Worm (Caenorhabditis elegans): ENCODE data around the gene stg-2.

stg-2 gene

DNA sequence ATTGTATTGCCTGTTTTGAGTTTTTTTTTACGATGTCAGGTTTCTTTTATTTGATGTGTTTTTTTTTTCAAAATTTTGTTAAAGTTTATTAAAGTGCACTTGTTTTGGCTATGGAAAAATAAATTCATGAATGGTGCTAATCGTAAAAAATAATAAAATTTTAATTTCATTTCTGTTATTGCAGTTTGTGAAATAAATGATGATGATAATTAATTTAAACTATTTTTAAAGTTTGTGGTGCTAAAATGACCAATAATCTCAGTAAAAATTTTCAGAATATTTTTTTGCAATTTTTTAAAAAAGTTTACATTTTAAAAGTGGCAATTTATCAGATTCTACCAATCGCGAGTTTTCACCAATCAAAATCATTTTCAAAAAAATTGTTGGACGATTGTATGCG is at the start of gene stg-2:
TSS of gene stg-2 (minus strand) at position 101 of the 400 bp plus-strand sequence.
- TF ChIP-seq zip-11 (GFP tag; IDR thresholded peaks at IDR 0.05) = no peak
- TF ChIP-seq lin-13 (GFP tag; optimal IDR thresholded peaks at IDR 0.05) = no peak
- no peak for TF ChIP-seq ceh-32 (tag; optimal IDR thresholded peaks at IDR 0.05; ENCODE audit: poor library complexity)
- TF ChIP-seq T20F7.1 (GFP tag; optimal IDR thresholded peaks at IDR 0.05) = no peak
- TF ChIP-seq dmd-6 (GFP tag; IDR thresholded peaks at IDR 0.05) = no peak
- no peak for TF ChIP-seq nhr-41 (GFP tag; IDR thresholded peaks at IDR 0.05)
- TF ChIP-seq nhr-25 (tag; optimal IDR thresholded peaks at IDR 0.05; ENCODE audit: borderline replicate concordance, insufficient read depth) = no peak
- no peak for TF ChIP-seq ceh-20 (GFP tag; IDR thresholded peaks at IDR 0.05)
- TF ChIP-seq dmd-8 (GFP tag; IDR thresholded peaks at IDR 0.05) = no peak
- no peak for TF ChIP-seq ZK546.5 (tag; optimal IDR thresholded peaks at IDR 0.05)
- TF ChIP-seq snpc-1.2 (GFP tag; IDR thresholded peaks at IDR 0.05) = no peak

DNA sequence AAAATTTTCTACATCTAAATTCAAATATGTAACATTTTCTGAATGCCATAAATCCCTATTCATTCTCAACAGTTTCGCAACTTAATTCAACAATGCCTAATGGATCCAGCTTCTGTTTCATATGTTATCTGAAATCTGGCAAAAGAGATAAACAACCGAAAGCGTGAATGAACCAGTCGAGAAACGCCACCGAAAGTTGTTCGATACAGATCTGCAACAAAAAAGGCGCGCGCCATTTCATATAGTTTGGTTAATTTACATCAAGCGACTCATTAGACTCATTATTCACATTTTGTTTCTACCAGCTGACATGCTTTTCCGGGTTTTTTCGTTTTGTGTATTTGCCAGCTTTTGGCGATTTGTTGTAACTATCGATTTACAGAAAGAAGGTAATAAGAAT is 37.9 kb upstream of the stg-2 start, which contains the start of gene K09E2.1:
TSS of gene K09E2.1 (plus strand) at position 301 of the 400 bp plus-strand sequence.
- no peak for TF ChIP-seq ctbp-1 (GFP tag; IDR thresholded peaks at IDR 0.05)
- no peak for TF ChIP-seq ceh-32 (tag; optimal IDR thresholded peaks at IDR 0.05; ENCODE audit: poor library complexity)
- TF ChIP-seq mep-1 (tag; optimal IDR thresholded peaks at IDR 0.05) = no peak

- no peak for TF ChIP-seq lsy-2 (tag; optimal IDR thresholded peaks at IDR 0.05)
- TF ChIP-seq attf-4 (tag; optimal IDR thresholded peaks at IDR 0.05) = no peak
- no peak for TF ChIP-seq nhr-102 (tag; optimal IDR thresholded peaks at IDR 0.05)
- TF ChIP-seq unc-62 (GFP tag; optimal IDR thresholded peaks at IDR 0.05 in 1 of 2) = peak in 1 of 2 experiments; percentile 37
- no peak for TF ChIP-seq unc-62 (tag; optimal IDR thresholded peaks at IDR 0.05)
- no peak for TF ChIP-seq mdl-1 (tag; optimal IDR thresholded peaks at IDR 0.05)
- no peak for TF ChIP-seq cey-2 (tag; optimal IDR thresholded peaks at IDR 0.05; ENCODE audit: borderline replicate concordance, insufficient read depth)
- peak; percentile 58 for TF ChIP-seq nhr-28 (tag; optimal IDR thresholded peaks at IDR 0.05)
- TF ChIP-seq pha-4 (GFP tag; IDR thresholded peaks at IDR 0.05) = no peak
- no peak for TF ChIP-seq pha-4 (tag; optimal IDR thresholded peaks at IDR 0.05)
- no peak for TF ChIP-seq mxl-3 (GFP tag; optimal IDR thresholded peaks at IDR 0.05)
- TF ChIP-seq hlh-30 (tag; optimal IDR thresholded peaks at IDR 0.05; ENCODE audit: insufficient read depth) = peak; percentile 64
- TF ChIP-seq daf-16 (GFP tag; optimal IDR thresholded peaks at IDR 0.05) = no peak
- TF ChIP-seq daf-16 (tag; optimal IDR thresholded peaks at IDR 0.05) = no peak
Measured at ce11 chrX:8677873-8678272, 34.2 kb upstream of the stg-2 start.

- TF ChIP-seq unc-130 (GFP tag; optimal IDR thresholded peaks at IDR 0.05) (no peak), unc-62 (GFP tag; optimal IDR thresholded peaks at IDR 0.05 in 1 of 2) (peak in 1 of 2 experiments; percentile 96), unc-62 (tag; optimal IDR thresholded peaks at IDR 0.05) (no peak)
Measured at ce11 chrX:8677320-8677719, 33.6 kb upstream of the stg-2 start.

ce11 chrX:8676088-8676779 is 32.5 kb upstream of the stg-2 start:
- no peak for TF ChIP-seq T26A8.4 (GFP tag; IDR thresholded peaks at IDR 0.05)
- no peak for TF ChIP-seq Y105C5A.15 (GFP tag; IDR thresholded peaks at IDR 0.05)
- peak; percentile 83 for TF ChIP-seq nhr-77 (tag; optimal IDR thresholded peaks at IDR 0.05)
- TF ChIP-seq zag-1 (tag; optimal IDR thresholded peaks at IDR 0.05) = no peak
- no peak for TF ChIP-seq daf-12 (tag; optimal IDR thresholded peaks at IDR 0.05)
- no peak for TF ChIP-seq F49E8.2 (tag; optimal IDR thresholded peaks at IDR 0.05; ENCODE audit: borderline replicate concordance)
- no peak for TF ChIP-seq fos-1 (tag; optimal IDR thresholded peaks at IDR 0.05)
- no peak for TF ChIP-seq lin-1 (GFP tag; IDR thresholded peaks at IDR 0.05)
- TF ChIP-seq ceh-44 (GFP tag; IDR thresholded peaks at IDR 0.05) = no peak
- peak; percentile 34 for TF ChIP-seq gei-8 (GFP tag; optimal IDR thresholded peaks at IDR 0.05)
- peak; percentile 42; the same call in 1 of the 2 replicates for TF ChIP-seq php-3 (GFP tag; IDR thresholded peaks at IDR 0.05)
- no peak for TF ChIP-seq F10B5.3 (tag; optimal IDR thresholded peaks at IDR 0.05)
- TF ChIP-seq ceh-28 (tag; optimal IDR thresholded peaks at IDR 0.05) = no peak
- 0 out of 2 replicates have a peak, but pooled peaks have one; percentile 44 for TF ChIP-seq nhr-42 (GFP tag; IDR thresholded peaks at IDR 0.05)
- TF ChIP-seq sdz-12 (GFP tag; optimal IDR thresholded peaks at IDR 0.05) = no peak
- TF ChIP-seq mdl-1 (tag; optimal IDR thresholded peaks at IDR 0.05) = peak; percentile 63 to 88
- TF ChIP-seq tra-1 (GFP tag; IDR thresholded peaks at IDR 0.05) = peak; percentile 81
- TF ChIP-seq snpc-1.2 (GFP tag; IDR thresholded peaks at IDR 0.05) = no peak

All from whole organism, L4 larva.